Fruit fly (Drosophila melanogaster) whole organism, embryonic: ENCODE measurements around the gene PGAP2.

ENCODE experiments used
- Abd-B ChIP-seq: fragments of 200-800 bp; sonication (Bioruptor generic); optimal IDR thresholded peaks from 2 replicates; lab custom pipeline; 2018; ENCODE audit warnings: missing biosample characterization, mild to moderate bottlenecking, missing genetic modification characterization, moderate library complexity
- Awh ChIP-seq: fragments of 200-800 bp; sonication (Bioruptor generic); IDR thresholded peaks from 2 replicates; pipeline ENCODE4, ENCODE4 v1.3.6; 2022; ENCODE audit warnings: missing biosample characterization, missing genetic modification characterization
- CG10565 ChIP-seq: fragments of 200-800 bp; sonication (Bioruptor generic); optimal IDR thresholded peaks from 3 replicates; lab custom pipeline; 2016; ENCODE audit warnings: missing biosample characterization, mild to moderate bottlenecking, missing genetic modification characterization
- CG10654 ChIP-seq: fragments of 200-800 bp; sonication (Bioruptor generic); optimal IDR thresholded peaks from 2 replicates; lab custom pipeline; 2016; ENCODE audit warnings: missing biosample characterization, missing genetic modification characterization
- CG11085 ChIP-seq: fragments of 200-800 bp; sonication (Bioruptor generic); IDR thresholded peaks from 2 replicates; pipeline ENCODE4 v1.3.6; 2022; ENCODE audit warnings: missing biosample characterization, missing genetic modification characterization
- CG11093 ChIP-seq: fragments of 200-800 bp; sonication (Bioruptor generic); IDR thresholded peaks from 3 replicates; pipeline ENCODE4 v1.3.6; 2022; ENCODE audit warnings: missing biosample characterization, missing genetic modification characterization
- CG14050 ChIP-seq: fragments of 200-800 bp; sonication (Bioruptor generic); IDR thresholded peaks from 3 replicates; pipeline ENCODE4 v1.3.6; 2022; ENCODE audit warnings: missing biosample characterization, missing genetic modification characterization
- CG1529 ChIP-seq: fragments of 200-800 bp; sonication (Bioruptor generic); optimal IDR thresholded peaks from 3 replicates; lab custom pipeline; 2018; ENCODE audit warnings: missing biosample characterization, missing genetic modification characterization
- CG1647 ChIP-seq: fragments of 200-800 bp; sonication (Bioruptor generic); optimal IDR thresholded peaks from 3 replicates; lab custom pipeline; 2016; ENCODE audit warnings: missing biosample characterization, missing genetic modification characterization
- CG16813 ChIP-seq: fragments of 200-800 bp; sonication (Bioruptor generic); IDR thresholded peaks from 3 replicates; pipeline ENCODE4 v1.3.6; 2022; ENCODE audit warnings: missing biosample characterization, missing genetic modification characterization; ENCODE audit not compliant: partially characterized antibody
- CG16863 ChIP-seq: fragments of 200-800 bp; sonication (Bioruptor generic); optimal IDR thresholded peaks from 3 replicates; lab custom pipeline; 2016; ENCODE audit warnings: missing biosample characterization, missing genetic modification characterization
- CG17359 ChIP-seq: fragments of 200-800 bp; sonication (Bioruptor generic); optimal IDR thresholded peaks from 3 replicates; lab custom pipeline; 2018; ENCODE audit warnings: missing biosample characterization, mild to moderate bottlenecking, missing genetic modification characterization, moderate library complexity
- CG2199 ChIP-seq: fragments of 200-800 bp; sonication (Bioruptor generic); IDR thresholded peaks from 3 replicates; pipeline ENCODE4 v1.3.6; 2022; ENCODE audit warnings: missing biosample characterization, missing genetic modification characterization
- CG30431 ChIP-seq: fragments of 200-800 bp; sonication (Bioruptor generic); optimal IDR thresholded peaks from 2 replicates; lab custom pipeline; 2017; ENCODE audit warnings: missing biosample characterization, missing genetic modification characterization
- CG4404 ChIP-seq: fragments of 200-800 bp; sonication (Bioruptor generic); IDR thresholded peaks from 2 replicates; pipeline ENCODE4 v1.3.6; 2022; ENCODE audit warnings: missing biosample characterization, missing genetic modification characterization
- CG6272 ChIP-seq: fragments of 200-800 bp; sonication (Bioruptor generic); IDR thresholded peaks from 2 replicates; pipeline ENCODE4 v1.3.6; 2022; ENCODE audit warnings: missing biosample characterization, missing genetic modification characterization
- CG7963 ChIP-seq: fragments of 200-800 bp; sonication (Bioruptor generic); IDR thresholded peaks from 3 replicates; pipeline ENCODE4 v1.3.6; 2022; ENCODE audit warnings: missing biosample characterization, missing genetic modification characterization; ENCODE audit not compliant: partially characterized antibody
- CG8924 ChIP-seq: fragments of 200-800 bp; optimal IDR thresholded peaks from 3 replicates; lab custom pipeline; 2019; ENCODE audit warnings: missing biosample characterization, mild to moderate bottlenecking, missing genetic modification characterization, moderate library complexity
- CoRest ChIP-seq: fragments of 200-800 bp; sonication (Bioruptor generic); optimal IDR thresholded peaks from 3 replicates; lab custom pipeline; 2018; ENCODE audit warnings: missing biosample characterization, mild to moderate bottlenecking, missing genetic modification characterization, moderate library complexity
- CrebB ChIP-seq: fragments of 200-800 bp; sonication (Bioruptor generic); optimal IDR thresholded peaks from 3 replicates; lab custom pipeline; 2018; ENCODE audit warnings: missing biosample characterization, mild to moderate bottlenecking, missing genetic modification characterization
- D19B ChIP-seq: fragments of 200-800 bp; sonication (Bioruptor generic); optimal IDR thresholded peaks from 2 replicates; lab custom pipeline; 2017; ENCODE audit warnings: missing biosample characterization, mild to moderate bottlenecking, missing genetic modification characterization
- Deaf1 ChIP-seq: fragments of 200-800 bp; optimal IDR thresholded peaks from 3 replicates; lab custom pipeline; 2019; ENCODE audit warnings: missing biosample characterization, mild to moderate bottlenecking, missing genetic modification characterization, moderate library complexity
- Dip2 ChIP-seq: fragments of 200-800 bp; sonication (Bioruptor generic); IDR thresholded peaks from 2 replicates; pipeline ENCODE4 v1.3.6; 2022; ENCODE audit warnings: missing biosample characterization, missing genetic modification characterization
- Doc2 ChIP-seq: fragments of 200-800 bp; sonication (Bioruptor generic); IDR thresholded peaks from 2 replicates; pipeline ENCODE4 v1.3.6; 2022; ENCODE audit warnings: missing biosample characterization, missing genetic modification characterization
- Doc3 ChIP-seq: fragments of 200-800 bp; sonication (Bioruptor generic); IDR thresholded peaks from 3 replicates; pipeline ENCODE4 v1.3.6; 2022; ENCODE audit warnings: missing biosample characterization, missing genetic modification characterization; ENCODE audit not compliant: partially characterized antibody
- Fer3 ChIP-seq: fragments of 200-800 bp; sonication (Bioruptor generic); optimal IDR thresholded peaks from 2 replicates; lab custom pipeline; 2018; ENCODE audit warnings: missing biosample characterization, mild to moderate bottlenecking, missing genetic modification characterization, moderate library complexity
- Lhr ChIP-seq: fragments of 200-800 bp; sonication (Bioruptor generic); optimal IDR thresholded peaks from 3 replicates; lab custom pipeline; 2017; ENCODE audit warnings: mild to moderate bottlenecking, missing biosample characterization, missing genetic modification reagents, missing genetic modification characterization
- Ptx1 ChIP-seq: fragments of 200-800 bp; sonication (Bioruptor generic); IDR thresholded peaks from 2 replicates; pipeline ENCODE4 v1.3.6; 2022; ENCODE audit warnings: missing biosample characterization, missing genetic modification characterization
- Six4 ChIP-seq: fragments of 200-800 bp; sonication (Bioruptor generic); optimal IDR thresholded peaks from 2 replicates; lab custom pipeline; 2016; ENCODE audit warnings: missing biosample characterization, missing genetic modification characterization
- ac ChIP-seq: fragments of 200-800 bp; sonication (Bioruptor generic); optimal IDR thresholded peaks from 3 replicates; lab custom pipeline; 2017; ENCODE audit warnings: missing biosample characterization, mild to moderate bottlenecking, missing genetic modification characterization
- ara ChIP-seq: fragments of 200-800 bp; sonication (Bioruptor generic); IDR thresholded peaks from 2 replicates; pipeline ENCODE4 v1.3.6; 2022; ENCODE audit warnings: missing biosample characterization, missing genetic modification characterization
- ash1 ChIP-seq: fragments of 200-800 bp; sonication (Bioruptor generic); optimal IDR thresholded peaks from 2 replicates; lab custom pipeline; 2018; ENCODE audit warnings: missing biosample characterization, mild to moderate bottlenecking, missing genetic modification characterization
- bowl ChIP-seq: fragments of 200-800 bp; sonication (Bioruptor generic); IDR thresholded peaks from 2 replicates; pipeline ENCODE4 v1.3.6; 2022; ENCODE audit warnings: missing biosample characterization, missing genetic modification characterization
- caup ChIP-seq: fragments of 200-800 bp; sonication (Bioruptor generic); optimal IDR thresholded peaks from 3 replicates; lab custom pipeline; 2017; ENCODE audit warnings: missing biosample characterization, mild to moderate bottlenecking, missing genetic modification characterization, moderate library complexity; ENCODE audit not compliant: severe bottlenecking
- chm ChIP-seq: fragments of 200-800 bp; sonication (Bioruptor generic); IDR thresholded peaks from 2 replicates; pipeline ENCODE4 v1.3.6; 2022; ENCODE audit warnings: missing biosample characterization, missing genetic modification characterization
- chn ChIP-seq: fragments of 200-800 bp; sonication (Bioruptor generic); optimal IDR thresholded peaks from 2 replicates; lab custom pipeline; 2016; ENCODE audit warnings: missing biosample characterization, missing genetic modification characterization
- crc ChIP-seq: fragments of 200-800 bp; sonication (Bioruptor generic); optimal IDR thresholded peaks from 2 replicates; lab custom pipeline; 2016; ENCODE audit warnings: missing biosample characterization, missing genetic modification characterization
- dpn ChIP-seq, 2 experiments: fragments of 200-800 bp; sonication (Bioruptor generic); optimal IDR thresholded peaks; 3 replicates each; lab custom pipeline; 2016; ENCODE audit warnings: missing biosample characterization in 2 of 2, missing genetic modification characterization in 2 of 2
- eve ChIP-seq, 2 experiments: fragments of >200 bp; optimal IDR thresholded peaks; 2 replicates each; lab custom pipeline; 2017; ENCODE audit warnings: missing biosample characterization in 2 of 2, missing genetic modification characterization in 2 of 2
- fd96Cb ChIP-seq: fragments of 200-800 bp; sonication (Bioruptor generic); optimal IDR thresholded peaks from 2 replicates; lab custom pipeline; 2018; ENCODE audit warnings: missing biosample characterization, mild to moderate bottlenecking, missing genetic modification characterization, moderate library complexity
- h ChIP-seq: fragments of >200 bp; optimal IDR thresholded peaks from 2 replicates; lab custom pipeline; 2017
- jing ChIP-seq: fragments of 200-800 bp; sonication (Bioruptor generic); optimal IDR thresholded peaks from 2 replicates; lab custom pipeline; 2018; ENCODE audit warnings: missing biosample characterization, mild to moderate bottlenecking, missing genetic modification characterization
- knrl ChIP-seq: fragments of 200-800 bp; sonication (Bioruptor generic); IDR thresholded peaks from 3 replicates; pipeline ENCODE4 v1.3.6; 2022; ENCODE audit warnings: missing biosample characterization, missing genetic modification characterization; ENCODE audit not compliant: partially characterized antibody
- nom ChIP-seq: fragments of 200-800 bp; sonication (Bioruptor generic); optimal IDR thresholded peaks from 2 replicates; lab custom pipeline; 2017; ENCODE audit warnings: missing biosample characterization, missing genetic modification characterization, mild to moderate bottlenecking, moderate library complexity, missing genetic modification reagents
- pfk ChIP-seq: fragments of 200-800 bp; sonication (Bioruptor generic); optimal IDR thresholded peaks from 2 replicates; lab custom pipeline; 2018; ENCODE audit warnings: missing biosample characterization, mild to moderate bottlenecking, missing genetic modification characterization, moderate library complexity
- slbo ChIP-seq: fragments of 200-800 bp; sonication (Bioruptor generic); IDR thresholded peaks from 2 replicates; pipeline ENCODE4 v1.3.6; 2022; ENCODE audit warnings: missing biosample characterization, missing genetic modification characterization
- slp2 ChIP-seq: fragments of 200-800 bp; sonication (Bioruptor generic); optimal IDR thresholded peaks from 2 replicates; lab custom pipeline; 2016; ENCODE audit warnings: missing biosample characterization, missing genetic modification characterization
- unpg ChIP-seq: fragments of 200-800 bp; sonication (Bioruptor generic); optimal IDR thresholded peaks from 3 replicates; lab custom pipeline; 2018; ENCODE audit warnings: missing biosample characterization, mild to moderate bottlenecking, missing genetic modification characterization, moderate library complexity
- wdn ChIP-seq: fragments of 200-800 bp; sonication (Bioruptor generic); IDR thresholded peaks from 2 replicates; pipeline ENCODE4 v1.3.6; 2022; ENCODE audit warnings: missing biosample characterization, missing genetic modification characterization
- zfh1 ChIP-seq: fragments of 200-800 bp; sonication (Bioruptor generic); IDR thresholded peaks from 3 replicates; pipeline ENCODE4 v1.3.6; 2022; ENCODE audit warnings: missing biosample characterization, missing genetic modification characterization

The PGAP2 gene

dm6 chr2L:827516-828362, 8.4 kb upstream of the PGAP2 start (continued):
- TF ChIP-seq CG1529 (GFP tag; lab: Kevin White, UChicago) (peak; percentile 65), eve (GFP tag; optimal IDR thresholded peaks at IDR 0.05; lab: Kevin White, UChicago) (no peak), crc (GFP tag; lab: Kevin White, UChicago) (no peak), CG11085 (no peak), CG4404 (no peak), Ptx1 (no peak), Doc2 (GFP tag; lab: Robert Waterston, UW) (no peak), caup (GFP tag; lab: Kevin White, UChicago) (no peak), ash1 (GFP tag; lab: Kevin White, UChicago) (no peak), CG10654 (GFP tag; lab: Kevin White, UChicago) (no peak), pfk (no peak), chn (GFP tag; lab: Kevin White, UChicago) (no peak), CG7963 (no peak), Six4 (GFP tag; lab: Kevin White, UChicago) (peak; percentile 7), CoRest (tag; lab: Kevin White, UChicago) (peak; percentile 29), ara (GFP tag; lab: Robert Waterston, UW) (no peak), Dip2 (GFP tag; lab: Robert Waterston, UW) (no peak), slbo (GFP tag; lab: Robert Waterston, UW) (no peak), fd96Cb (tag; lab: Kevin White, UChicago) (peak; percentile 39), Abd-B (GFP tag; lab: Kevin White, UChicago) (no peak), knrl (GFP tag; lab: Robert Waterston, UW) (no peak), h (lab: Kevin White, UChicago) (no peak), Fer3 (tag; lab: Kevin White, UChicago) (no peak), slp2 (GFP tag; lab: Kevin White, UChicago) (no peak), CG17359 (tag; lab: Kevin White, UChicago) (peak; percentile 25), bowl (GFP tag; lab: Robert Waterston, UW) (no peak), CG16813 (GFP tag; lab: Robert Waterston, UW) (no peak), CG30431 (GFP tag; lab: Kevin White, UChicago) (peak; percentile 6), dpn (GFP tag; optimal IDR thresholded peaks at IDR 0.05; lab: Kevin White, UChicago) (peak in 1 of 2 experiments; percentile 31), CG14050 (GFP tag; lab: Robert Waterston, UW) (no peak; the same call in 2 of the 3 replicates), Awh (GFP tag; lab: Robert Waterston, UW) (0 out of 2 replicates have a peak, but pooled peaks have one; percentile 23), Deaf1 (no peak), Lhr (GFP tag; lab: Kevin White, UChicago) (peak; percentile 36), Doc3 (GFP tag; lab: Robert Waterston, UW) (no peak), wdn (GFP tag; lab: Robert Waterston, UW) (no peak), CG2199 (peak; percentile 31; the same call in 1 of the 3 replicates), unpg (peak; percentile 42), zfh1 (GFP tag; lab: Robert Waterston, UW) (peak; percentile 13; the same call in 1 of the 3 replicates), CG11093 (GFP tag; lab: Robert Waterston, UW) (no peak), CG1647 (GFP tag; lab: Kevin White, UChicago) (no peak), CG16863 (GFP tag; lab: Kevin White, UChicago) (no peak), CG8924 (tag; lab: Kevin White, UChicago) (peak; percentile 59), chm (GFP tag; lab: Robert Waterston, UW) (no peak), ac (no peak), D19B (GFP tag; lab: Kevin White, UChicago) (no peak), CrebB (tag; lab: Kevin White, UChicago) (no peak), jing (no peak), CG6272 (GFP tag; lab: Robert Waterston, UW) (no peak), nom (GFP tag; lab: Kevin White, UChicago) (no peak), CG10565 (GFP tag; lab: Kevin White, UChicago) (no peak)
